Fruit fly (Drosophila melanogaster) whole organism, embryonic: ENCODE measurements around the gene Boh1.

Source experiments
- Ada2b ChIP-seq: fragments of 200-800 bp; sonication (Bioruptor generic); IDR thresholded peaks from 2 replicates; pipeline ENCODE4 v1.3.6; 2022; ENCODE audit warnings: missing biosample characterization, missing genetic modification characterization
- Asciz ChIP-seq: fragments of 200-800 bp; sonication (Bioruptor generic); optimal IDR thresholded peaks from 2 replicates; lab custom pipeline; 2017; ENCODE audit warnings: missing biosample characterization, mild to moderate bottlenecking, missing genetic modification characterization, missing genetic modification reagents
- CG10147 ChIP-seq: fragments of 200-800 bp; sonication (Bioruptor generic); optimal IDR thresholded peaks from 2 replicates; lab custom pipeline; 2019; ENCODE audit warnings: missing biosample characterization, mild to moderate bottlenecking, missing genetic modification characterization, moderate library complexity
- CG10543 ChIP-seq: fragments of 200-800 bp; sonication (Bioruptor generic); optimal IDR thresholded peaks from 3 replicates; lab custom pipeline; 2017; ENCODE audit warnings: missing biosample characterization, mild to moderate bottlenecking, missing genetic modification characterization, moderate library complexity
- CG11504 ChIP-seq: fragments of 200-800 bp; sonication (Bioruptor generic); optimal IDR thresholded peaks from 3 replicates; lab custom pipeline; 2019; ENCODE audit warnings: missing biosample characterization, mild to moderate bottlenecking, missing genetic modification characterization, moderate library complexity
- CG13287 ChIP-seq: fragments of 200-800 bp; sonication (Bioruptor generic); IDR thresholded peaks from 2 replicates; pipeline ENCODE4 v1.3.6; 2022; ENCODE audit warnings: missing biosample characterization, missing genetic modification characterization; ENCODE audit not compliant: partially characterized antibody
- CG14860 ChIP-seq: fragments of 200-800 bp; sonication (Bioruptor generic); IDR thresholded peaks from 3 replicates; pipeline ENCODE4 v1.3.6; 2022; ENCODE audit warnings: missing biosample characterization, missing genetic modification characterization; ENCODE audit not compliant: partially characterized antibody
- CG15073 ChIP-seq: fragments of 200-800 bp; sonication (Bioruptor generic); optimal IDR thresholded peaks from 2 replicates; lab custom pipeline; 2016; ENCODE audit warnings: missing biosample characterization, missing genetic modification characterization
- CG15479 ChIP-seq: fragments of 200-800 bp; sonication (Bioruptor generic); optimal IDR thresholded peaks from 3 replicates; lab custom pipeline; 2019; ENCODE audit warnings: missing biosample characterization, mild to moderate bottlenecking, missing genetic modification characterization, moderate library complexity
- CG16779 ChIP-seq: fragments of 200-800 bp; sonication (Bioruptor generic); IDR thresholded peaks from 2 replicates; pipeline ENCODE4 v1.3.6; 2022; ENCODE audit warnings: missing biosample characterization, missing genetic modification characterization
- CG31441 ChIP-seq: fragments of 200-800 bp; sonication (Bioruptor generic); IDR thresholded peaks from 2 replicates; pipeline ENCODE4 v1.3.6; 2022; ENCODE audit warnings: missing biosample characterization, missing genetic modification characterization
- CG3407 ChIP-seq: fragments of 200-800 bp; sonication (Bioruptor generic); optimal IDR thresholded peaks from 2 replicates; lab custom pipeline; 2018; ENCODE audit warnings: missing biosample characterization, mild to moderate bottlenecking, missing genetic modification characterization
- CG34224 ChIP-seq: fragments of 200-800 bp; sonication (Bioruptor generic); IDR thresholded peaks from 3 replicates; pipeline ENCODE4 v1.3.6; 2022; ENCODE audit warnings: missing biosample characterization, missing genetic modification characterization; ENCODE audit not compliant: partially characterized antibody
- CG4282 ChIP-seq: fragments of 200-800 bp; sonication (Bioruptor generic); optimal IDR thresholded peaks from 2 replicates; lab custom pipeline; 2016; ENCODE audit warnings: missing biosample characterization, missing genetic modification characterization
- CG4360 ChIP-seq: fragments of 200-800 bp; sonication (Bioruptor generic); IDR thresholded peaks from 2 replicates; pipeline ENCODE4 v1.3.6; 2022; ENCODE audit warnings: missing biosample characterization, missing genetic modification characterization
- CG4820 ChIP-seq: fragments of 200-800 bp; sonication (Bioruptor generic); optimal IDR thresholded peaks from 3 replicates; lab custom pipeline; 2016; ENCODE audit warnings: missing biosample characterization, missing genetic modification characterization
- CG7271 ChIP-seq: fragments of 200-800 bp; sonication (Bioruptor generic); optimal IDR thresholded peaks from 2 replicates; lab custom pipeline; 2018; ENCODE audit warnings: missing biosample characterization, mild to moderate bottlenecking, missing genetic modification characterization, moderate library complexity
- CG7556 ChIP-seq: fragments of 200-800 bp; sonication (Bioruptor generic); optimal IDR thresholded peaks from 2 replicates; lab custom pipeline; 2017; ENCODE audit warnings: missing biosample characterization, mild to moderate bottlenecking, missing genetic modification characterization
- CG8359 ChIP-seq: fragments of 200-800 bp; sonication (Bioruptor generic); optimal IDR thresholded peaks from 2 replicates; lab custom pipeline; 2017; ENCODE audit warnings: missing biosample characterization, mild to moderate bottlenecking, missing genetic modification characterization, borderline replicate concordance
- Camta ChIP-seq: fragments of 200-800 bp; sonication (Bioruptor generic); optimal IDR thresholded peaks from 2 replicates; lab custom pipeline; 2016; ENCODE audit warnings: missing biosample characterization, missing genetic modification characterization
- CoRest ChIP-seq: fragments of 200-800 bp; sonication (Bioruptor generic); optimal IDR thresholded peaks from 3 replicates; lab custom pipeline; 2018; ENCODE audit warnings: missing biosample characterization, mild to moderate bottlenecking, missing genetic modification characterization, moderate library complexity
- D19B ChIP-seq: fragments of 200-800 bp; sonication (Bioruptor generic); optimal IDR thresholded peaks from 2 replicates; lab custom pipeline; 2017; ENCODE audit warnings: missing biosample characterization, mild to moderate bottlenecking, missing genetic modification characterization
- Deaf1 ChIP-seq: fragments of 200-800 bp; optimal IDR thresholded peaks from 3 replicates; lab custom pipeline; 2019; ENCODE audit warnings: missing biosample characterization, mild to moderate bottlenecking, missing genetic modification characterization, moderate library complexity
- Dip3 ChIP-seq: fragments of 200-800 bp; sonication (Bioruptor generic); optimal IDR thresholded peaks from 3 replicates; lab custom pipeline; 2016; ENCODE audit warnings: missing biosample characterization, missing genetic modification characterization
- Doc2 ChIP-seq: fragments of 200-800 bp; sonication (Bioruptor generic); IDR thresholded peaks from 2 replicates; pipeline ENCODE4 v1.3.6; 2022; ENCODE audit warnings: missing biosample characterization, missing genetic modification characterization
- Dref ChIP-seq: fragments of 200-800 bp; sonication (Bioruptor generic); IDR thresholded peaks from 2 replicates; pipeline ENCODE4 v1.3.6; 2022; ENCODE audit warnings: missing biosample characterization, missing genetic modification characterization
- Myb ChIP-seq: fragments of 200-800 bp; sonication (Bioruptor generic); optimal IDR thresholded peaks from 2 replicates; lab custom pipeline; 2016; ENCODE audit warnings: missing biosample characterization, missing genetic modification characterization
- Neu2 ChIP-seq: fragments of 200-800 bp; sonication (Bioruptor generic); optimal IDR thresholded peaks from 3 replicates; lab custom pipeline; 2016; ENCODE audit warnings: missing biosample characterization, missing genetic modification characterization, borderline replicate concordance
- Oaz ChIP-seq: fragments of 200-800 bp; sonication (Bioruptor generic); IDR thresholded peaks from 2 replicates; pipeline ENCODE4 v1.3.6; 2022; ENCODE audit warnings: missing biosample characterization, missing genetic modification characterization
- Poxn ChIP-seq: fragments of 200-800 bp; sonication (Bioruptor generic); IDR thresholded peaks from 2 replicates; pipeline ENCODE4 v1.3.6; 2022; ENCODE audit warnings: missing biosample characterization, missing genetic modification characterization
- Side ChIP-seq: fragments of 200-800 bp; sonication (Bioruptor generic); optimal IDR thresholded peaks from 2 replicates; lab custom pipeline; 2016; ENCODE audit warnings: missing biosample characterization, missing genetic modification characterization
- Sox100B ChIP-seq: fragments of 200-800 bp; sonication (Bioruptor generic); optimal IDR thresholded peaks from 3 replicates; lab custom pipeline; 2018; ENCODE audit warnings: missing biosample characterization, mild to moderate bottlenecking, missing genetic modification characterization
- TFAM ChIP-seq: fragments of 200-800 bp; sonication (Bioruptor generic); optimal IDR thresholded peaks from 2 replicates; lab custom pipeline; 2017; ENCODE audit warnings: missing biosample characterization, missing genetic modification characterization, inconsistent platforms
- ara ChIP-seq: fragments of 200-800 bp; sonication (Bioruptor generic); IDR thresholded peaks from 2 replicates; pipeline ENCODE4 v1.3.6; 2022; ENCODE audit warnings: missing biosample characterization, missing genetic modification characterization
- ase ChIP-seq: fragments of 200-800 bp; sonication (Bioruptor generic); IDR thresholded peaks from 3 replicates; pipeline ENCODE4 v1.3.6; 2022; ENCODE audit warnings: missing biosample characterization, missing genetic modification characterization
- ato ChIP-seq: fragments of 200-800 bp; sonication (Bioruptor generic); IDR thresholded peaks from 2 replicates; pipeline ENCODE4 v1.3.6; 2022; ENCODE audit warnings: missing biosample characterization, missing genetic modification characterization; ENCODE audit not compliant: partially characterized antibody
- gcm2 ChIP-seq: fragments of 200-800 bp; sonication (Bioruptor generic); optimal IDR thresholded peaks from 2 replicates; lab custom pipeline; 2016; ENCODE audit warnings: missing biosample characterization, missing genetic modification characterization
- her ChIP-seq: fragments of 200-800 bp; sonication (Bioruptor generic); optimal IDR thresholded peaks from 2 replicates; lab custom pipeline; 2016; ENCODE audit warnings: missing biosample characterization, missing genetic modification characterization
- ken ChIP-seq: fragments of 200-800 bp; sonication (Bioruptor generic); IDR thresholded peaks from 3 replicates; pipeline ENCODE4 v1.3.6; 2022; ENCODE audit warnings: missing biosample characterization, missing genetic modification characterization
- knrl ChIP-seq: fragments of 200-800 bp; sonication (Bioruptor generic); IDR thresholded peaks from 3 replicates; pipeline ENCODE4 v1.3.6; 2022; ENCODE audit warnings: missing biosample characterization, missing genetic modification characterization; ENCODE audit not compliant: partially characterized antibody
- pho ChIP-seq: fragments of 200-800 bp; sonication (Bioruptor generic); optimal IDR thresholded peaks from 2 replicates; lab custom pipeline; 2016; ENCODE audit warnings: missing biosample characterization, missing genetic modification characterization
- phol ChIP-seq: fragments of 200-800 bp; sonication (Bioruptor generic); optimal IDR thresholded peaks from 3 replicates; lab custom pipeline; 2018; ENCODE audit warnings: missing biosample characterization, mild to moderate bottlenecking, missing genetic modification characterization, moderate library complexity
- shn ChIP-seq: fragments of 200-800 bp; sonication (Bioruptor generic); optimal IDR thresholded peaks from 3 replicates; lab custom pipeline; 2016; ENCODE audit warnings: missing biosample characterization, missing genetic modification characterization
- stc ChIP-seq: fragments of 200-800 bp; sonication (Bioruptor generic); IDR thresholded peaks from 2 replicates; pipeline ENCODE4 v1.3.6; 2022; ENCODE audit warnings: missing biosample characterization, missing genetic modification characterization
- unpg ChIP-seq: fragments of 200-800 bp; sonication (Bioruptor generic); optimal IDR thresholded peaks from 3 replicates; lab custom pipeline; 2018; ENCODE audit warnings: missing biosample characterization, mild to moderate bottlenecking, missing genetic modification characterization, moderate library complexity
- vfl ChIP-seq: fragments of 200-800 bp; sonication (Bioruptor generic); optimal IDR thresholded peaks from 2 replicates; lab custom pipeline; 2016; ENCODE audit warnings: missing biosample characterization, missing genetic modification characterization
- vnd ChIP-seq: fragments of 200-800 bp; sonication (Bioruptor generic); IDR thresholded peaks from 3 replicates; pipeline ENCODE4 v1.3.6; 2022; ENCODE audit warnings: missing biosample characterization, missing genetic modification characterization; ENCODE audit not compliant: partially characterized antibody
- yki ChIP-seq: fragments of >200 bp; optimal IDR thresholded peaks from 3 replicates; lab custom pipeline; 2018

The Boh1 gene

DNA sequence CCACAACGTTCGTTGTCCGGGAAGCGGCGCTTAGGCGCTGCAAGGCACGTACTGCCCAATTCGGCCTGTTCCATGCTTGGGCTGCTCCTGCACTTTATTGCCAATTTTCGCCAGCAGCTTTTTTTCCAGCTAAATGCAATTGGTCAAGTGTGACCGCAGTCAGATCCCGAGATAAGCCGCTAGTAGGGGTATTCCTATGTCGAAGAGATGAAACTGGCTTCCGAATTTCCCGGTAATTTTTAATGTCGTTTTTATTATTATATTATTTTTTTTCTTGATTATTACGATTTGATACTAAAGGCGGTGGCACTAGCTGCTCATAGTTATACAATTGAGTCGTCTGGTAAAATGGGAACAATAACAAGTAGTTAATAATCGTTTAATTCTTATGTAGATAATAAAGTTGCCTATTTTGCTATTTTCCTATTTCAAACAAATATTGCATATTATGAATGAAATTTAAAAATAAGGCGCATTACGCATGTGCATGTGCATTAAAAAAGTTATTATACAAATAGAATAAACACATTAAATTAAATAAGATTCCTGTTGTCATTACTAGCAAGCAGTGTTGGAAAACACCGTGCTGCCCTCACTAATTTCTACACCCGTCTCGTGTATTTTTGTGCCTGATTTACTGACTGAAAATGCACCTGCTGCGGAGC is 2.8 kb downstream of the Boh1 start, which contains the start of the genes CG5003 and mRpS22 (continued):
- TF ChIP-seq Myb (GFP tag; lab: Kevin White, UChicago) (no peak), CG4820 (peak; percentile 55), Oaz (GFP tag; lab: Robert Waterston, UW) (peak; percentile 35; the same call in 1 of the 2 replicates), Sox100B (no peak), her (GFP tag; lab: Kevin White, UChicago) (no peak), vfl (peak; percentile 11), phol (tag; lab: Kevin White, UChicago) (peak; percentile 76), CG34224 (GFP tag; lab: Robert Waterston, UW) (peak; percentile 6; the same call in 1 of the 3 replicates), D19B (GFP tag; lab: Kevin White, UChicago) (peak; percentile 45), CG31441 (peak; percentile 64), vnd (GFP tag; lab: Robert Waterston, UW) (0 out of 3 replicates have a peak, but pooled peaks have one; percentile 28), CG7556 (peak; percentile 68), CG10543 (GFP tag; lab: Kevin White, UChicago) (peak; percentile 80), knrl (GFP tag; lab: Robert Waterston, UW) (peak; percentile 21; the same call in 1 of the 3 replicates), pho (GFP tag; lab: Kevin White, UChicago) (peak; percentile 16), yki (lab: Kevin White, UChicago) (no peak), Poxn (GFP tag; lab: Robert Waterston, UW) (no peak), Camta (GFP tag; lab: Kevin White, UChicago) (no peak), ara (GFP tag; lab: Robert Waterston, UW) (no peak), CG16779 (GFP tag; lab: Robert Waterston, UW) (no peak), Ada2b (GFP tag; lab: Robert Waterston, UW) (peak; percentile 12; the same call in 1 of the 2 replicates), ato (GFP tag; lab: Robert Waterston, UW) (no peak), CG4360 (GFP tag; lab: Robert Waterston, UW) (no peak), CG11504 (tag; lab: Kevin White, UChicago) (peak; percentile 73), CG15073 (no peak), stc (GFP tag; lab: Robert Waterston, UW) (no peak), Deaf1 (tag; lab: Kevin White, UChicago) (peak; percentile 22), Asciz (GFP tag; lab: Kevin White, UChicago) (no peak), CG4282 (GFP tag; lab: Kevin White, UChicago) (no peak), CG3407 (GFP tag; lab: Kevin White, UChicago) (peak; percentile 17), ase (GFP tag; lab: Robert Waterston, UW) (0 out of 3 replicates have a peak, but pooled peaks have one; percentile 8), ken (GFP tag; lab: Robert Waterston, UW) (no peak), CG10147 (peak; percentile 27), CG14860 (GFP tag; lab: Robert Waterston, UW) (no peak)
- TF ChIP-seq, all 482 proteins: peak for 241

DNA sequence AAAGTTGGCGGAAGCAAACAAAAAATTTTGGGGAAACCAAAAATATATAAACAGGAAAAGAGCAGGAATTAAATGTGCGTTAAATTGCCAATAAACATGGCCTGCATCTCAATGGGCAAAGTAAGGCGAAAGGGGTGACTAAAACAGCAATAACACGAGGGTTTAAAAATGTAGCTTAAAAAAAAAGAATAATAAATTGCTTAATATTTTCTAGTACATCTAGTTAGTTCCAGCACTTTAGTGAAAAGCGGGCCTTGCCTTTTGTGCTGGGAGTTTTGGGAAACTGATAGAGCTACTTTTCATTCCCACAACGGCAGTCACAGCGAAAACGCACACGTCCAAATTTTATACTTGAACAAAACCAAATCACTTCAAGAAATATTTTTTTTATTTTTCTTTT is 7.1 kb downstream of the Boh1 start, which contains the start of gene mil:
TSS of gene mil (plus strand) at position 301 of the 400 bp plus-strand sequence.
- TF ChIP-seq CG14860 (GFP tag; lab: Robert Waterston, UW) (no peak), shn (GFP tag; lab: Kevin White, UChicago) (no peak), Doc2 (GFP tag; lab: Robert Waterston, UW) (no peak), TFAM (GFP tag; lab: Kevin White, UChicago) (no peak), gcm2 (no peak), Neu2 (GFP tag; lab: Kevin White, UChicago) (no peak), CoRest (no peak), CG15479 (GFP tag; lab: Kevin White, UChicago) (no peak), CG13287 (GFP tag; lab: Robert Waterston, UW) (no peak), CG8359 (GFP tag; lab: Kevin White, UChicago) (no peak), Side (GFP tag; lab: Kevin White, UChicago) (no peak), CG7271 (tag; lab: Kevin White, UChicago) (no peak), Dip3 (GFP tag; lab: Kevin White, UChicago) (no peak), Dref (GFP tag; lab: Robert Waterston, UW) (no peak), unpg (GFP tag; lab: Kevin White, UChicago) (no peak)
